Worm (Caenorhabditis elegans) whole organism, L1 larva: Measurements from ENCODE around the gene K03B4.8.

Experiments used
- egl-27 ChIP-seq, 2 experiments: fragments of 150-350 bp in 1 of 2; sonication (generic microtip); optimal IDR thresholded peaks; 3 replicates each; lab custom pipeline; 2017 to 2018; ENCODE audit warnings: missing biosample characterization in 2 of 2, missing genetic modification characterization in 2 of 2, missing genetic modification reagents in 2 of 2
- elt-3 ChIP-seq, 6 experiments: fragments of 150-350 bp in 1 of 6; sonication (generic microtip); optimal IDR thresholded peaks; 2 replicates each; lab custom pipeline; 2017 to 2018; ENCODE audit warnings: missing biosample characterization in 6 of 6, missing genetic modification characterization in 6 of 6, inconsistent platforms in 1 of 6
- lin-35 ChIP-seq, 2 experiments: fragments of 150-350 bp; optimal IDR thresholded peaks; 2 replicates each; lab custom pipeline; 2014; ENCODE audit warnings: missing biosample characterization in 2 of 2, missing genetic modification characterization in 2 of 2, missing genetic modification reagents in 2 of 2
- snpc-4 ChIP-seq: fragments of 150-350 bp; optimal IDR thresholded peaks from 2 replicates; lab custom pipeline; 2014; ENCODE audit warnings: missing biosample characterization, missing genetic modification characterization
- unc-130 ChIP-seq: fragments of 150-350 bp; optimal IDR thresholded peaks from 2 replicates; lab custom pipeline; 2017; ENCODE audit warnings: missing biosample characterization, missing genetic modification characterization, inconsistent platforms

ce11 chrV:4700189-4700588 lies 25.8 kb upstream of the K03B4.8 start, which contains the start of gene ZC266.1:
- TF ChIP-seq elt-3 (tag; optimal IDR thresholded peaks at IDR 0.05; lab: Kevin White, UChicago) (no peak), egl-27 (tag; optimal IDR thresholded peaks at IDR 0.05; lab: Kevin White, UChicago) (no peak), lin-35 (GFP tag; optimal IDR thresholded peaks at IDR 0.05; lab: Kevin White, UChicago) (no peak), snpc-4 (tag; lab: Kevin White, UChicago) (no peak), unc-130 (no peak)
